Worm (Caenorhabditis elegans): ENCODE measurements around the gene ugt-48.

ce11 chrV:5502701-5503100 is 45.2 kb downstream of the ugt-48 start:
- TF ChIP-seq cnd-1 (tag; optimal IDR thresholded peaks at IDR 0.05) (no peak), mls-2 (tag; optimal IDR thresholded peaks at IDR 0.05) (no peak), elt-3 (tag; optimal IDR thresholded peaks at IDR 0.05) (no peak), ces-1 (GFP tag; optimal IDR thresholded peaks at IDR 0.05) (no peak), blmp-1 (tag; optimal IDR thresholded peaks at IDR 0.05) (no peak), ceh-43 (GFP tag; optimal IDR thresholded peaks at IDR 0.05) (no peak), unc-39 (tag; optimal IDR thresholded peaks at IDR 0.05) (no peak)

Data from whole organism, mixed stage, embryonic.